Worm (Caenorhabditis elegans) whole organism, L3 larva: ENCODE measurements around the gene srw-56.

Source experiments
- R02D3.7 ChIP-seq: fragments of 150-350 bp; optimal IDR thresholded peaks from 2 replicates; lab custom pipeline; 2014; ENCODE audit warnings: missing biosample characterization, missing genetic modification characterization
- ZK546.5 ChIP-seq: sonication (generic microtip); optimal IDR thresholded peaks from 2 replicates; lab custom pipeline; 2017; ENCODE audit warnings: missing biosample characterization, missing genetic modification characterization
- aly-2 ChIP-seq: fragments of 150-350 bp; optimal IDR thresholded peaks from 2 replicates; lab custom pipeline; 2014; ENCODE audit warnings: missing biosample characterization, missing genetic modification characterization
- ama-1 ChIP-seq: fragments of 150-350 bp; optimal IDR thresholded peaks from 2 replicates; lab custom pipeline; 2018
- ceh-82 ChIP-seq: fragments of 150-350 bp; optimal IDR thresholded peaks from 2 replicates; lab custom pipeline; 2014; ENCODE audit warnings: missing biosample characterization, missing genetic modification characterization
- ceh-9 ChIP-seq: sonication (generic microtip); optimal IDR thresholded peaks from 2 replicates; lab custom pipeline; 2018; ENCODE audit warnings: missing biosample characterization, missing genetic modification characterization
- daf-12 ChIP-seq: fragments of 150-350 bp; optimal IDR thresholded peaks from 2 replicates; lab custom pipeline; 2014; ENCODE audit warnings: missing biosample characterization, missing genetic modification reagents, missing genetic modification characterization
- egl-27 ChIP-seq: sonication (generic microtip); optimal IDR thresholded peaks from 4 replicates; lab custom pipeline; 2017; ENCODE audit warnings: missing biosample characterization, missing genetic modification reagents, missing genetic modification characterization
- egl-5 ChIP-seq: fragments of 150-350 bp; optimal IDR thresholded peaks from 2 replicates; lab custom pipeline; 2017; ENCODE audit warnings: missing biosample characterization, missing genetic modification reagents, missing genetic modification characterization, inconsistent platforms
- elt-2 ChIP-seq: sonication (generic microtip); optimal IDR thresholded peaks from 2 replicates; lab custom pipeline; 2016; ENCODE audit warnings: missing genetic modification reagents, mild to moderate bottlenecking, missing genetic modification characterization, missing compliant biosample characterization
- elt-3 ChIP-seq, 3 experiments: fragments of 150-350 bp in 1 of 3; sonication (generic microtip) in 2 of 3; optimal IDR thresholded peaks; 2 replicates in 2 of 3; 4 replicates in 1 of 3; lab custom pipeline; 2014 to 2017; ENCODE audit warnings: missing biosample characterization in 3 of 3, missing genetic modification characterization in 3 of 3
- eor-1 ChIP-seq, 2 experiments: fragments of 150-350 bp; optimal IDR thresholded peaks; 2 replicates each; lab custom pipeline; 2014 to 2018; ENCODE audit warnings: missing biosample characterization in 2 of 2, missing genetic modification characterization in 2 of 2
- fkh-2 ChIP-seq: fragments of 150-350 bp; optimal IDR thresholded peaks from 2 replicates; lab custom pipeline; 2014; ENCODE audit warnings: missing biosample characterization, missing genetic modification reagents, missing genetic modification characterization
- fos-1 ChIP-seq: fragments of 150-350 bp; optimal IDR thresholded peaks from 2 replicates; lab custom pipeline; 2014; ENCODE audit warnings: missing biosample characterization, missing genetic modification characterization
- lin-15B ChIP-seq: fragments of 150-350 bp; optimal IDR thresholded peaks from 2 replicates; lab custom pipeline; 2014; ENCODE audit warnings: missing biosample characterization, missing genetic modification characterization
- lin-39 ChIP-seq: fragments of 150-350 bp; optimal IDR thresholded peaks from 2 replicates; lab custom pipeline; 2018; ENCODE audit warnings: missing biosample characterization, missing genetic modification reagents, missing genetic modification characterization
- lsy-12 ChIP-seq: sonication (generic microtip); optimal IDR thresholded peaks from 2 replicates; lab custom pipeline; 2016; ENCODE audit warnings: mild to moderate bottlenecking, missing genetic modification characterization, missing compliant biosample characterization
- mdl-1 ChIP-seq: fragments of 150-350 bp; optimal IDR thresholded peaks from 2 replicates; lab custom pipeline; 2014; ENCODE audit warnings: missing biosample characterization, missing genetic modification characterization
- nfya-1 ChIP-seq: sonication (generic microtip); optimal IDR thresholded peaks from 2 replicates; lab custom pipeline; 2017; ENCODE audit warnings: missing genetic modification characterization, mild to moderate bottlenecking, missing compliant biosample characterization, antibody characterized with exemption, moderate library complexity; ENCODE audit not compliant: insufficient read depth
- nhr-12 ChIP-seq: fragments of 150-350 bp; optimal IDR thresholded peaks from 2 replicates; lab custom pipeline; 2014; ENCODE audit warnings: missing biosample characterization, missing genetic modification characterization
- nhr-23 ChIP-seq: fragments of 150-350 bp; optimal IDR thresholded peaks from 2 replicates; lab custom pipeline; 2014; ENCODE audit warnings: missing biosample characterization, missing genetic modification reagents, missing genetic modification characterization
- nhr-237 ChIP-seq: fragments of 150-350 bp; optimal IDR thresholded peaks from 2 replicates; lab custom pipeline; 2014; ENCODE audit warnings: missing biosample characterization, missing genetic modification characterization
- nhr-25 ChIP-seq: sonication (generic microtip); optimal IDR thresholded peaks from 2 replicates; lab custom pipeline; 2017; ENCODE audit warnings: missing biosample characterization, missing genetic modification characterization
- nhr-43 ChIP-seq: sonication (generic microtip); optimal IDR thresholded peaks from 2 replicates; lab custom pipeline; 2016; ENCODE audit warnings: mild to moderate bottlenecking, missing genetic modification characterization, missing compliant biosample characterization; ENCODE audit not compliant: poor library complexity, severe bottlenecking
- nhr-67 ChIP-seq: fragments of 150-350 bp; optimal IDR thresholded peaks from 2 replicates; lab custom pipeline; 2014; ENCODE audit warnings: missing biosample characterization, missing genetic modification characterization
- nhr-76 ChIP-seq: fragments of 150-350 bp; sonication (generic microtip); optimal IDR thresholded peaks from 5 replicates; lab custom pipeline; 2014; ENCODE audit warnings: missing biosample characterization, missing genetic modification characterization
- nhr-77 ChIP-seq: fragments of 150-350 bp; optimal IDR thresholded peaks from 2 replicates; lab custom pipeline; 2014; ENCODE audit warnings: missing biosample characterization, missing genetic modification characterization
- pha-4 ChIP-seq: fragments of 150-350 bp; optimal IDR thresholded peaks from 2 replicates; lab custom pipeline; 2014; ENCODE audit warnings: missing biosample characterization, missing genetic modification reagents, missing genetic modification characterization
- pqm-1 ChIP-seq: fragments of 150-350 bp; optimal IDR thresholded peaks from 2 replicates; lab custom pipeline; 2017; ENCODE audit warnings: missing biosample characterization, missing genetic modification characterization, inconsistent platforms
- sea-2 ChIP-seq: fragments of 150-350 bp; sonication (generic microtip); optimal IDR thresholded peaks from 4 replicates; lab custom pipeline; 2014; ENCODE audit warnings: missing biosample characterization, missing genetic modification reagents, missing genetic modification characterization
- skn-1 ChIP-seq: fragments of 150-350 bp; optimal IDR thresholded peaks from 2 replicates; lab custom pipeline; 2014; ENCODE audit warnings: missing biosample characterization, missing genetic modification characterization
- tbx-2 ChIP-seq: sonication (generic microtip); optimal IDR thresholded peaks from 2 replicates; lab custom pipeline; 2016; ENCODE audit warnings: mild to moderate bottlenecking, missing genetic modification characterization, missing compliant biosample characterization
- unc-39 ChIP-seq: sonication (generic microtip); optimal IDR thresholded peaks from 4 replicates; lab custom pipeline; 2017; ENCODE audit warnings: missing biosample characterization, missing genetic modification characterization
- unc-62 ChIP-seq: fragments of 150-350 bp; sonication (generic microtip); optimal IDR thresholded peaks from 4 replicates; lab custom pipeline; 2014; ENCODE audit warnings: missing biosample characterization, missing genetic modification reagents, missing genetic modification characterization
- zag-1 ChIP-seq: fragments of 150-350 bp; optimal IDR thresholded peaks from 2 replicates; lab custom pipeline; 2014; ENCODE audit warnings: missing biosample characterization, missing genetic modification characterization
- ztf-11 ChIP-seq: fragments of 150-350 bp; optimal IDR thresholded peaks from 2 replicates; lab custom pipeline; 2014; ENCODE audit warnings: missing biosample characterization, missing genetic modification characterization
- ztf-4 ChIP-seq: fragments of 150-350 bp; optimal IDR thresholded peaks from 2 replicates; lab custom pipeline; 2014; ENCODE audit warnings: missing biosample characterization, missing genetic modification characterization

The srw-56 gene

DNA sequence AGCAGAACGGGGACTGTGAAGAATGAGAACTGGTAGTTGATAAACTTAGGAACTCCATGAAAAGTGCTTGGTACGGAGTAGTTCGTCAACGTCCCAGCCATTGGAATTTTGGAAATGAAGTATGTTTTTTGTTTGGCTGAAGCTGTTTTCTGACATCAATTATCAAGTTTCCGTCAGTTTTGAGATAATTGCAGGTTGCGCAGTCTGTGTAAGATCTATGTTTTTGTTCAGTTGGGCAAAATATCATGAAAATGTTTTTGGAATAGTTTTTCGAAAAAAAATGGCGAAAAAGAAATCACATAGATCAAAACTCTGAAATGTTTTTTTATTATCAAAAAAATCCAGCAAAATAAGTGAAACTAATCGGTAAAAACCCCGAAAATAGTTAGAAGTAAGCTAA, 22.2 kb upstream of the srw-56 start, which contains the start of gene sru-22:
Gene sru-22, minus strand, starts transcription at position 101 of the 400 bp plus-strand sequence.
- no peak for TF ChIP-seq eor-1 (tag; optimal IDR thresholded peaks at IDR 0.05; lab: Kevin White, UChicago)
- no peak for TF ChIP-seq aly-2 (tag; lab: Kevin White, UChicago)
- no peak for TF ChIP-seq elt-2 (tag; lab: Kevin White, UChicago)
- no peak for TF ChIP-seq nhr-76 (tag; lab: Kevin White, UChicago)
- no peak for TF ChIP-seq nhr-237 (tag; lab: Kevin White, UChicago)
- TF ChIP-seq nhr-12 (tag; lab: Kevin White, UChicago) = no peak
- TF ChIP-seq ztf-11 (tag; lab: Kevin White, UChicago) = no peak
- TF ChIP-seq egl-27 = no peak
- no peak for TF ChIP-seq sea-2
- TF ChIP-seq ceh-9 (tag; lab: Kevin White, UChicago) = no peak
- TF ChIP-seq lsy-12 (tag; lab: Kevin White, UChicago) = no peak
- TF ChIP-seq pha-4 (tag; lab: Kevin White, UChicago) = no peak
- TF ChIP-seq ztf-4 (tag; lab: Kevin White, UChicago) = no peak
- TF ChIP-seq nhr-43 = no peak
- TF ChIP-seq nhr-67 = no peak
- no peak for TF ChIP-seq daf-12 (tag; lab: Kevin White, UChicago)
- TF ChIP-seq nhr-25 = no peak
- no peak for TF ChIP-seq lin-15B (tag; lab: Kevin White, UChicago)
- TF ChIP-seq, all 47 proteins: peak for 0

ce11 chrV:15972484-15972883, 19.8 kb upstream of the srw-56 start, which contains the start of gene sru-23:
Gene sru-23 (minus strand): TSS chrV:15972584.
- TF ChIP-seq eor-1 (tag; optimal IDR thresholded peaks at IDR 0.05; lab: Kevin White, UChicago) (no peak), lin-39 (tag; lab: Kevin White, UChicago) (no peak), R02D3.7 (tag; lab: Kevin White, UChicago) (no peak), fkh-2 (tag; lab: Kevin White, UChicago) (no peak), nhr-12 (tag; lab: Kevin White, UChicago) (no peak), nhr-43 (no peak), nhr-237 (tag; lab: Kevin White, UChicago) (no peak), tbx-2 (tag; lab: Kevin White, UChicago) (no peak), unc-39 (tag; lab: Kevin White, UChicago) (no peak), lin-15B (tag; lab: Kevin White, UChicago) (no peak), egl-5 (tag; lab: Kevin White, UChicago) (no peak), elt-3 (tag; optimal IDR thresholded peaks at IDR 0.05; lab: Kevin White, UChicago) (no peak), pqm-1 (no peak), mdl-1 (tag; lab: Kevin White, UChicago) (no peak), ama-1 (lab: Kevin White, UChicago) (no peak), elt-2 (tag; lab: Kevin White, UChicago) (no peak)

DNA sequence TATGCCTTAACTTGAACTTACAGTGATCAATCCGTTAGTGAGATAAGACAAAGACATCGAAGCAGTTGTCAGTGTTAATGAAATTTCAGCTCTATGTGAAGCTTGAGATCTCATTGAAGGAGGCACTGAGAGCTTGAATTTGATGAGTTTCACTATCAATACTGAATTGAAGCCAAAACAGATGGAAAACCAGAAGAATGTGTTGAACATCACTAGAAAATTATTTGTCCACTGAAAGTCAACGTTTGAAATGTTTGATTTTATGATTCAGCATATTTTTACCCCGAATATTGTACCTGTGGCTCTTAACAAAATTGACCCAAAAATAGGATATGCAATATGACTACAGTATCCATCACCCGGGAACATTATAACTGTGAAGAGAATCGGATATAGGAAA, 18.2 kb upstream of the srw-56 start:
- no peak for TF ChIP-seq elt-3 (tag; optimal IDR thresholded peaks at IDR 0.05; lab: Kevin White, UChicago)
- TF ChIP-seq nhr-237 (tag; lab: Kevin White, UChicago) = no peak
- TF ChIP-seq nhr-43 = no peak
- TF ChIP-seq nhr-23 (tag; lab: Kevin White, UChicago) = no peak
- no peak for TF ChIP-seq nhr-12 (tag; lab: Kevin White, UChicago)
- no peak for TF ChIP-seq pqm-1
- no peak for TF ChIP-seq nhr-25
- TF ChIP-seq R02D3.7 (tag; lab: Kevin White, UChicago) = no peak
- TF ChIP-seq ceh-82 = no peak
- TF ChIP-seq zag-1 (tag; lab: Kevin White, UChicago) = no peak
- no peak for TF ChIP-seq nhr-67
- no peak for TF ChIP-seq daf-12 (tag; lab: Kevin White, UChicago)
- TF ChIP-seq ZK546.5 (tag; lab: Kevin White, UChicago) = no peak
- no peak for TF ChIP-seq mdl-1 (tag; lab: Kevin White, UChicago)
- TF ChIP-seq, all 47 proteins: peak for 0

DNA sequence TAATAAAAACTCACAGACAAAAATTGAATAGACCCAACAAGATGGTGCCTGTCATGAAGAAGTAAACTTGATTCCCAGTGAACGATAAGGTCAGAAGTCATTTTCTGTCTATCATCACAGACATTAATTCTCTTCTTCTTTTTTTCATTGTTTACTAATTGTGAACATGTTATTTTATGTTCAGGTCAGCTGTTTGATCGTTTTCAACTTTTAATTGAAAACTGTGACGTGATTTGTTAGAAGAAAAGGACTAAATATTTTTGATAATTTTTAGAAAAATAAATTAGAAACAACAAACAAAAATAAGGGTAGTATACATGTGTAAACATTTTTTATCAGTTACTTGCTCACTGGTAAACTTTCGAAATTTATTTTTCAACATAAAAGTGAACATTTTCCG, 17.0 kb upstream of the srw-56 start, which contains the start of gene F36G9.7:
Gene F36G9.7, minus strand, starts transcription at position 101 of the 400 bp plus-strand sequence.
- TF ChIP-seq pqm-1 = no peak
- no peak for TF ChIP-seq unc-62 (GFP tag; lab: Kevin White, UChicago)
- TF ChIP-seq nhr-77 (tag; lab: Kevin White, UChicago) = no peak
- TF ChIP-seq nfya-1 (tag; lab: Kevin White, UChicago) = no peak
- no peak for TF ChIP-seq ama-1 (lab: Kevin White, UChicago)
- TF ChIP-seq ceh-9 (tag; lab: Kevin White, UChicago) = no peak
- no peak for TF ChIP-seq fos-1 (tag; lab: Kevin White, UChicago)
- TF ChIP-seq skn-1 (tag; lab: Kevin White, UChicago) = no peak
- no peak for TF ChIP-seq zag-1 (tag; lab: Kevin White, UChicago)
- no peak for TF ChIP-seq nhr-43
